Worm (Caenorhabditis elegans) whole organism, mixed stage, embryonic: ENCODE data around the gene decr-1.3.

ENCODE experiments used
- mep-1 ChIP-seq: fragments of 150-350 bp; optimal IDR thresholded peaks from 2 replicates; lab custom pipeline; 2017; ENCODE audit warnings: missing biosample characterization, missing genetic modification reagents, missing genetic modification characterization, inconsistent platforms
- mls-2 ChIP-seq: sonication (generic microtip); optimal IDR thresholded peaks from 2 replicates; lab custom pipeline; 2016; ENCODE audit warnings: mild to moderate bottlenecking, missing genetic modification characterization, moderate library complexity, missing compliant biosample characterization
- sem-2 ChIP-seq: fragments of 200-800 bp; sonication (Bioruptor generic); optimal IDR thresholded peaks from 2 replicates; lab custom pipeline; 2018; ENCODE audit warnings: mild to moderate bottlenecking, missing genetic modification characterization, missing compliant biosample characterization

DNA sequence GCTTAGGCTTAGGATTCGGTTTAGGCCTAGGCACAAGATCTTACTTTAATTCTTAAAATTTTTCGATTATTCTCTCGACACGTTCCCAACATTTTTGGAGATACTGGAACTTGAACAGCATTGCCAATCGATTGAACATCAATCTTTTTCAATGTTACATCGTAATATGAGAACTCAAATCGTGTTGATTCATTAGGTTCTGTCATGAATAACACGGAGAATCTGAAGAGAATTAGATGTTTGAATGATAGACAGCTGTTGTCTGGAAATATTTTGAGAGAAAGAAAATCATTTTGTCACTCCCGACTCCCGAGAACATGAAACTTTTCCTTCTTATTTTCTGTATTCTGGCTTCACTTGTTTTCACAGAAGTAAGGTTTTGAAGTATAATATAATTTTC lies 4.1 kb downstream of the decr-1.3 start, which contains the start of gene T05C12.15:
- no peak for TF ChIP-seq sem-2 (GFP tag; lab: Kevin White, UChicago)
- no peak for TF ChIP-seq mep-1 (tag; lab: Kevin White, UChicago)
- no peak for TF ChIP-seq mls-2 (tag; lab: Kevin White, UChicago)
